Worm (Caenorhabditis elegans): ENCODE results near the gene K07H8.7.

The K07H8.7 gene

DNA sequence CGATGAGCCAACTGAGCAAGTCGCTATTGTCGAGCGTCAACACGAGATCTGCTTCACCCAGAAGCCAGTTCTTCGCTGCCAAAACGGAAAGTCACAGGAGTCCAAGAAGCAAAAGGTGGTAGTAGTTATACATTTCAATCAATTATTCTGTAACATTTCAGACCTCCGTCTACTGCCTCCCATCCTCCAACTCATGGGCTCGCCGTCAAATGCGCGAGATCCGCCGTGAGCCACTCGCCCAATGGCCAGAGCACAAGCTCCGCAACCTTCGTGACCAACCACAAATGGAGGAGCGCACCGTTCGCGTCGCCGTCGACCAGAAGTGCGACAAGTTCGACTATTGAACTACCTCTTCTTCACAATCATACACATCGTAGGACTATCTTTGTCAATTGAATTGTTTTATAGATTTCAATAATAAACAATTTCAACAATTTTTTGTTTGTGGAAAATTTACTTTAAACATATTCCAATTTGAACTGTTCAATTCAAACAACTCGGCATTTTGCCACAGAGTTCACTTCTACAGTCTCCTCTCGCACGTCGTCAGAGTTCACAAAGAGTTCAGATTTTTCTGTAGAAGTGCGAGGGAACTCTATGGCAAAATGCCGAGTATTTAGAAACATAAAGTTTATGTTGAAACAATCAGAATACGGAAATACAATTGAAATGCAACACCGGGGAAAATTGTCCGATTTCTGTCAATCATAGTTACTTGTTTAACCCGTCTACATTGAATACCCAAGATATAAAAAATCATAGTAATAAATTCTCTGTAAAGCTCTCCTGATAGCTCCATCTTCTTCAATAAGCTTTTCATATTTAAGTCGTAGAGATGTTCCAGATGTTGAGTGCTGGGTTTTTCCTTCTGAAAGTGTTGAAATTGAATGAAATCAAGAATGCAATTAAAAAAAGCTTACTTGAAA, 6.5 kb upstream of the K07H8.7 start (continued):
- no peak for TF ChIP-seq madf-8 (GFP tag; conservative IDR thresholded peaks at IDR 0.05)
- peak; percentile 72; the same call in 1 of the 2 replicates for TF ChIP-seq madf-3 (GFP tag; IDR thresholded peaks at IDR 0.05)
- TF ChIP-seq hsf-1 (GFP tag; IDR thresholded peaks at IDR 0.05), result no peak
- no peak for TF ChIP-seq lin-26 (GFP tag; IDR thresholded peaks at IDR 0.05)
- no peak for TF ChIP-seq ets-4 (GFP tag; optimal IDR thresholded peaks at IDR 0.05)
- no peak for TF ChIP-seq egl-44 (GFP tag; IDR thresholded peaks at IDR 0.05)
- TF ChIP-seq sptf-2 (GFP tag; optimal IDR thresholded peaks at IDR 0.05), result no peak
- TF ChIP-seq T26A5.8 (tag; optimal IDR thresholded peaks at IDR 0.05), result no peak
- TF ChIP-seq lag-1 (GFP tag; IDR thresholded peaks at IDR 0.05), result no peak

DNA sequence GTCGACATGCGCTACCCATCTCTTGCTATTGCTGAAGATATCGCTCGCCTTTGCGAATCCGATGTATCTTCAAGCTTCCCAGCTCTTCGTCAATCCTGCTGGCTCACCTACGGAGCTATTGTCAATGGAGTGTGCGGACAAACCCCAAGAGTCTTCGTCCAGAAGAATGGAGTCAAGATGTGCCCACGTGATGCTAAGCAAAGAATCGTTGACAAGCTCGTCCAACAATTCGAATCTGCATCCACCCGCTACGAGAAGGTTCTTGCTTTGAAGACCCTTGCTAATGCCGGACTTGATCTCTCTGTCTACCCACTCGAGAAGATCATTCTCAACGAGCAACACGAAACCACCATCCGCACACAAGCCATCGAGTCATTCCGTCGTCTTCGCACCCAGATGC, 2.9 kb upstream of the K07H8.7 start:
- TF ChIP-seq Y56A3A.18 (GFP tag; IDR thresholded peaks at IDR 0.05) (no peak), hmg-20 (GFP tag; IDR thresholded peaks at IDR 0.05) (no peak), bed-2 (GFP tag; IDR thresholded peaks at IDR 0.05) (no peak), madf-3 (GFP tag; IDR thresholded peaks at IDR 0.05) (peak; percentile 60; the same call in 1 of the 2 replicates), atf-7 (tag; optimal IDR thresholded peaks at IDR 0.05) (peak; percentile 67), F39B2.1 (GFP tag; IDR thresholded peaks at IDR 0.05) (no peak), repo-1 (tag; optimal IDR thresholded peaks at IDR 0.05) (peak; percentile 65), ztf-3 (GFP tag; optimal IDR thresholded peaks at IDR 0.05) (no peak), rcor-1 (GFP tag; IDR thresholded peaks at IDR 0.05) (0 out of 2 replicates have a peak, but pooled peaks have one; percentile 12), Y67H2A.10 (GFP tag; conservative IDR thresholded peaks at IDR 0.05) (no peak), F52B5.7 (tag; optimal IDR thresholded peaks at IDR 0.05) (no peak), ceh-40 (GFP tag; IDR thresholded peaks at IDR 0.05) (no peak), F22D6.2 (tag; optimal IDR thresholded peaks at IDR 0.05) (peak; percentile 26), Y53G8AR.9 (GFP tag; conservative IDR thresholded peaks at IDR 0.05) (0 out of 2 replicates have a peak, but pooled peaks have one; percentile 7), let-607 (tag; optimal IDR thresholded peaks at IDR 0.05) (no peak), ceh-79 (tag; optimal IDR thresholded peaks at IDR 0.05) (no peak), nhr-90 (tag; optimal IDR thresholded peaks at IDR 0.05) (peak; percentile 52), F37B4.10 (GFP tag; IDR thresholded peaks at IDR 0.05) (0 out of 2 replicates have a peak, but pooled peaks have one; percentile 4), nhr-27 (tag; optimal IDR thresholded peaks at IDR 0.05) (no peak), egl-44 (GFP tag; IDR thresholded peaks at IDR 0.05) (no peak), sdz-38 (tag; optimal IDR thresholded peaks at IDR 0.05) (no peak), F33H1.4 (GFP tag; IDR thresholded peaks at IDR 0.05) (no peak), rpc-1 (optimal IDR thresholded peaks at IDR 0.05) (no peak), rpc-1 (tag; optimal IDR thresholded peaks at IDR 0.05) (no peak), ceh-58 (GFP tag; IDR thresholded peaks at IDR 0.05) (no peak), B0336.3 (GFP tag; IDR thresholded peaks at IDR 0.05) (0 out of 2 replicates have a peak, but pooled peaks have one; percentile 2)

DNA sequence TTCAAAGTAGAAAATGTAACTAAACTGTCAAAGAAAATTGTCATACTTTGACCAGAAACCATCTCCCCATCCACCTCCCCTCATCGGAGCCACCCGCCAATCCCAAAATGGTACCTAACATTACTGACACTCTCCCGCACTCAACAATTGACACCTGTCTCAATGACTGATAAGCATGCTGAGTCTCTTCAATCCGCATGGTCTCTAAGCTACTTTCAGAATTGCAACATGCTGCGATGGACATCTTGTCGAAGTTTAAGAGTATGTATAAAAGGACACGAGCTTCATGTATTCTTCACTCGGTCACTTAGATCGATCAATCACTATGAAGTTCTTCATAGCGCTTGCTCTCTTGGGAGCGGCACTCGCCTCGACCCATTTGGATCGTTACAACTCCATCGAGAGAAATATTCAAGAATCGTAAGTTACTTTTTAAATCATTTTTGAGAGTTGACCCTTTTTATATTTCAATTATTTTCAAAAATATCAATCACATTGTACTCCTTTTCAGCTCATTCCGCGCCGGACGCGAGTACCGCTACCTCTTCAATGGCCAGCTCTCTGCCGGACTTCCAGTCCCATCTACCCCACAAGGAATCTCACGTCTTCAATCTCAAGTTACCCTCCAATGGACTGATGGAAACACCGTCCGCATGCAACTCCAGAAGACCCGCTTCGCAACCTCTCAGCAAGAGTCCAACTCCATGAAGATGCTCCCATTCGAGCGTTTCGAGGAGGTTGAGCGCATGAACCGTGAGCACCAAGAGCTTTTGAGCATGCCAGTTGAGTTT, 1.2 kb upstream of the K07H8.7 start, which contains the start of gene vit-6:
Gene vit-6 (plus strand): TSS at position 310 of the 791 bp plus-strand sequence.
- no peak for TF ChIP-seq ceh-91 (GFP tag; IDR thresholded peaks at IDR 0.05)
- TF ChIP-seq athp-1 (tag; optimal IDR thresholded peaks at IDR 0.05), result no peak
- no peak for TF ChIP-seq attf-3 (GFP tag; conservative IDR thresholded peaks at IDR 0.05)
- TF ChIP-seq nfyb-1 (GFP tag; IDR thresholded peaks at IDR 0.05), result no peak
- no peak for TF ChIP-seq egl-44 (GFP tag; IDR thresholded peaks at IDR 0.05)
- no peak for TF ChIP-seq B0261.1 (tag; optimal IDR thresholded peaks at IDR 0.05)
- TF ChIP-seq lin-40 (tag; optimal IDR thresholded peaks at IDR 0.05), result peak; percentile 15
- no peak for TF ChIP-seq Y53F4B.3 (GFP tag; IDR thresholded peaks at IDR 0.05)
- TF ChIP-seq Y53G8AR.9 (GFP tag; conservative IDR thresholded peaks at IDR 0.05), result peak; percentile 58; the same call in 1 of the 2 replicates
- peak; percentile 63 for TF ChIP-seq F52B5.7 (tag; optimal IDR thresholded peaks at IDR 0.05)
- TF ChIP-seq madf-3 (GFP tag; IDR thresholded peaks at IDR 0.05), result no peak
- peak; percentile 30; the same call in 1 of the 2 replicates for TF ChIP-seq attf-6 (GFP tag; IDR thresholded peaks at IDR 0.05)
- peak; percentile 63 for TF ChIP-seq B0336.3 (GFP tag; IDR thresholded peaks at IDR 0.05)
- no peak for TF ChIP-seq ccch-3 (GFP tag; optimal IDR thresholded peaks at IDR 0.05)
- no peak for TF ChIP-seq ceh-40 (GFP tag; IDR thresholded peaks at IDR 0.05)
- TF ChIP-seq cebp-2 (GFP tag; IDR thresholded peaks at IDR 0.05), result 0 out of 2 replicates have a peak, but pooled peaks have one; percentile 36
- TF ChIP-seq chd-7 (tag; optimal IDR thresholded peaks at IDR 0.05), result no peak

All from whole organism, young adult.